Worm (Caenorhabditis elegans) whole organism, L3 larva: Measurements from ENCODE around the gene oac-42.

ENCODE experiments used
- elt-1 ChIP-seq: fragments of 150-350 bp; optimal IDR thresholded peaks from 2 replicates; lab custom pipeline; 2014; ENCODE audit warnings: missing biosample characterization, missing genetic modification characterization
- fos-1 ChIP-seq: fragments of 150-350 bp; optimal IDR thresholded peaks from 2 replicates; lab custom pipeline; 2014; ENCODE audit warnings: missing biosample characterization, missing genetic modification characterization
- lin-15B ChIP-seq: fragments of 150-350 bp; optimal IDR thresholded peaks from 2 replicates; lab custom pipeline; 2014; ENCODE audit warnings: missing biosample characterization, missing genetic modification characterization
- lin-39 ChIP-seq: fragments of 150-350 bp; optimal IDR thresholded peaks from 2 replicates; lab custom pipeline; 2018; ENCODE audit warnings: missing biosample characterization, missing genetic modification reagents, missing genetic modification characterization
- mdl-1 ChIP-seq: fragments of 150-350 bp; optimal IDR thresholded peaks from 2 replicates; lab custom pipeline; 2014; ENCODE audit warnings: missing biosample characterization, missing genetic modification characterization
- nhr-76 ChIP-seq: fragments of 150-350 bp; sonication (generic microtip); optimal IDR thresholded peaks from 5 replicates; lab custom pipeline; 2014; ENCODE audit warnings: missing biosample characterization, missing genetic modification characterization
- sea-2 ChIP-seq: fragments of 150-350 bp; sonication (generic microtip); optimal IDR thresholded peaks from 4 replicates; lab custom pipeline; 2014; ENCODE audit warnings: missing biosample characterization, missing genetic modification reagents, missing genetic modification characterization
- unc-62 ChIP-seq: fragments of 150-350 bp; sonication (generic microtip); optimal IDR thresholded peaks from 4 replicates; lab custom pipeline; 2014; ENCODE audit warnings: missing biosample characterization, missing genetic modification reagents, missing genetic modification characterization

- TF ChIP-seq lin-15B (tag; lab: Kevin White, UChicago) (no peak), sea-2 (GFP tag; lab: Kevin White, UChicago) (no peak), elt-1 (no peak), unc-62 (GFP tag; lab: Kevin White, UChicago) (no peak), mdl-1 (tag; lab: Kevin White, UChicago) (no peak), nhr-76 (tag; lab: Kevin White, UChicago) (no peak), lin-39 (tag; lab: Kevin White, UChicago) (no peak), fos-1 (tag; lab: Kevin White, UChicago) (no peak)
These were observed 31.3 kb upstream of the oac-42 start, which contains the start of gene gst-38 for ce11 chrV:15915919-15916318.
